Fruit fly (Drosophila melanogaster): ENCODE measurements around the gene CG5250.
A peak's percentile ranks its signal among the peaks of the same experiment; 100 is the strongest.

The CG5250 gene

DNA sequence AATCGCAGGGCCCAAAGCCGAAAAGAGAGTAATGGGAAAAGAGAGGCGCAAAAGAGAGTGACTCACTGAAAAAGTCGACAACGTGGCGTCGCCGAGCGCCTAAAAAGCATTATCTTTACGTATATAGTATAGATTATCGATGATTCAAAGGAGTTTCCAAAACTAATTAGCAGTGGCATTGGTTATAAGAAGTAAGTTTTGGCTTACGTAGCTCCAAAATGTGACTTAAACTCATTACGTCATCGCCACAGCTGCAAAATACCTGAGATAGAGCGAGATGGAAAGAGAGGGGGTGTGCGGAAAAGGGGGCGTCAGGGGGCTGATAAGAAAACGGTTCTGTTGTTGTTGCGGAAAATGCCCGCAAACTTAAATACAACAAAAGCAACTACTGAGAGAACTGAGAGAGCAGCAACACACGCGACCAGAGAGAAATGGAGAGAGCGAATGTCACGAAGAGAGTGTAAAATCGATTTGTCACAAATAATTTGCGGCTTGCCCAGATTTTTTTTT, 3.6 kb downstream of the CG5250 start:
- TF ChIP-seq toe (GFP tag; optimal IDR thresholded peaks at IDR 0.05): no peak
- no peak for TF ChIP-seq cnc (optimal IDR thresholded peaks at IDR 0.05)
- no peak for TF ChIP-seq CG5204 (GFP tag; optimal IDR thresholded peaks at IDR 0.05)
- TF ChIP-seq cic (GFP tag; optimal IDR thresholded peaks at IDR 0.05): peak; percentile 52
- TF ChIP-seq Crg-1 (GFP tag; optimal IDR thresholded peaks at IDR 0.05): no peak
- no peak for TF ChIP-seq CG1620 (GFP tag; optimal IDR thresholded peaks at IDR 0.05)
- no peak for TF ChIP-seq pad (GFP tag; optimal IDR thresholded peaks at IDR 0.05)
- no peak for TF ChIP-seq Mnt (GFP tag; optimal IDR thresholded peaks at IDR 0.05)
- no peak for TF ChIP-seq CG33017 (tag; optimal IDR thresholded peaks at IDR 0.05)
- TF ChIP-seq CG12768 (GFP tag; optimal IDR thresholded peaks at IDR 0.05): peak; percentile 18
- TF ChIP-seq ovo (GFP tag; optimal IDR thresholded peaks at IDR 0.05): no peak
- peak; percentile 29 for TF ChIP-seq kay (GFP tag; ENCODE audit: borderline replicate concordance)
- TF ChIP-seq bab1 (GFP tag; optimal IDR thresholded peaks at IDR 0.05): no peak

DNA sequence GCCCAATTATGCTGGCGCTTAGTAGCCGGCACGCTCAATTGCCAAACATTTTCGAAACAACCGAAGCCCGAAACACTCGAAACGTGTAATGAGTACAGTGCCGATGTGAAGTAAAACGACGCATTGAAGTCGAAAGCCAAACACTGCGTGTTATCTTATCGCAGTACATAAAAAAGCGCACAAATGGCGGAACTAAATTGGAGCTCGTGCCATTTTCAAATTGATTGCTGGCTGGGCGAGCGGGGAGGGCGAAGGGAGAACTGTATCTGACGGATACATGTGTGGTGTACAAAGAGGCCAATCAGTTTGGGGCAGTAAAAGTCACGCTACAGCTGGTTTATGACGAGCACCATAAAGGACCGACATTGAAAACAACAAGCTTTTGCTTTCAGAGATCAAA, 5.7 kb downstream of the CG5250 start:
- TF ChIP-seq pad (GFP tag; optimal IDR thresholded peaks at IDR 0.05): peak; percentile 5
- TF ChIP-seq Clk (GFP tag; optimal IDR thresholded peaks at IDR 0.05): no peak
- TF ChIP-seq Mnt (GFP tag; optimal IDR thresholded peaks at IDR 0.05): peak; percentile 35
- TF ChIP-seq cic (GFP tag; optimal IDR thresholded peaks at IDR 0.05): peak; percentile 22
- no peak for TF ChIP-seq CG5204 (GFP tag; optimal IDR thresholded peaks at IDR 0.05)

DNA sequence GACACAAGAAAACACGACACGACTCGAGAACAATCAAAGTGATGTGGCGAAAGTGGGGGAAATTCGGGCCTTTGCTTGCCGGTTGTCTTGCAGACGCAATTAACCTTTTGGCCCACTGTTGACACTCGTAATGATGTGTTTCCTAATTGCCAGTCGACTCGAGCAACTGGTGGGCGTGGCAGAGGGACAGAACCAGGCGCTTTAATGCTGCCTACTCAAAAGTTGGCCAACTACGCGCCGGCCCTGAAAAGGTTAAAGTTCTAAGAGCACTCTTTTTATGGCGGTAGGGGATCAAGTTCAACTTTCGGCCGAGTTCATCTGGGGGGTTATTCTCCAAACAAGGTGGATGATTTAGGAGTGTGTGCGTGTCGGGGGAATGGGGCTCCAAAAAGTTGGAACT, 7.7 kb downstream of the CG5250 start:
- no peak for TF ChIP-seq Mnt (GFP tag; optimal IDR thresholded peaks at IDR 0.05)
- TF ChIP-seq Crg-1 (GFP tag; optimal IDR thresholded peaks at IDR 0.05): no peak
- TF ChIP-seq CG7101 (tag; optimal IDR thresholded peaks at IDR 0.05): no peak
- TF ChIP-seq CG11617 (GFP tag; optimal IDR thresholded peaks at IDR 0.05): no peak
- no peak for TF ChIP-seq cnc (optimal IDR thresholded peaks at IDR 0.05)
- no peak for TF ChIP-seq CG7045 (GFP tag; optimal IDR thresholded peaks at IDR 0.05)
- no peak for TF ChIP-seq CG5204 (GFP tag; optimal IDR thresholded peaks at IDR 0.05)
- no peak for TF ChIP-seq bab1 (GFP tag; optimal IDR thresholded peaks at IDR 0.05)
- no peak for TF ChIP-seq CG14711 (tag; optimal IDR thresholded peaks at IDR 0.05)
- no peak for TF ChIP-seq CG12768 (GFP tag; optimal IDR thresholded peaks at IDR 0.05)
- no peak for TF ChIP-seq CG1620 (GFP tag; optimal IDR thresholded peaks at IDR 0.05)
- no peak for TF ChIP-seq pad (GFP tag; optimal IDR thresholded peaks at IDR 0.05)
- TF ChIP-seq cic (GFP tag; optimal IDR thresholded peaks at IDR 0.05): no peak
- TF ChIP-seq kay (GFP tag; ENCODE audit: borderline replicate concordance): no peak
- no peak for TF ChIP-seq tj (GFP tag; optimal IDR thresholded peaks at IDR 0.05)

DNA sequence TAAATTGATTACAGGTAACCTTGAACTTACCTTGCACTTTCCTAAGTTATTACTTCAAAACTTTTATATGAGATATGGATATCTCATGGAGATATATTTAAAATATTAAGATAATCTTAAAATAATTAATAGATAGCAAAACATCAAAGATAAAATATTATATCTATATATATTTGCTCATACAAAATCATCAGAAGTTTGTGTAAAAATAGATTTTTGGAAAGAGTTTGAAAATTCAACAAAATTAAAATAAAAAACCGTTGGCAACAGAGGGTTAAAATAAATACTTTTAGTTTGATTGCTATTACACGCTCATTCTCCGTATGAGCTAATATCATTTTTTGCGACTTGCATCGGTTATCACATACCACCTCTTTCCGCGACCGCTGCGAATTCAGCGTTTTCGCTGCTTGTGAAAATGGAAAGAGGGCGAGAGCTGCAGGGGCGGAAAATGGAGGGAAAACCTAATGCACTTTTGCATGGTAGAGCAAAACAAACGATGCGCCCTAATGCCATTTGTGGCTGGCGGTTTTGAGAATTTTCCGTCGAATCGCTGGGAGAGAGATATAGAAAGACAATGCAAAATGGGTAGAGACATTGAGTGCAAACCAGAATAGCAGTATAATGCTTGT, 16.4 kb downstream of the CG5250 start:
- peak; percentile 29 for TF ChIP-seq pad (GFP tag; optimal IDR thresholded peaks at IDR 0.05)
- TF ChIP-seq CG7045 (GFP tag; optimal IDR thresholded peaks at IDR 0.05): no peak
- peak; percentile 26 for TF ChIP-seq Hr96 (GFP tag; optimal IDR thresholded peaks at IDR 0.05)
- no peak for TF ChIP-seq Crg-1 (GFP tag; optimal IDR thresholded peaks at IDR 0.05)
- TF ChIP-seq Clk (GFP tag; optimal IDR thresholded peaks at IDR 0.05): no peak
- TF ChIP-seq cic (GFP tag; optimal IDR thresholded peaks at IDR 0.05): peak; percentile 82
- TF ChIP-seq toe (GFP tag; optimal IDR thresholded peaks at IDR 0.05): peak; percentile 11
- TF ChIP-seq bab1 (GFP tag; optimal IDR thresholded peaks at IDR 0.05): peak; percentile 35
- peak; percentile 64 for TF ChIP-seq CG33017 (tag; optimal IDR thresholded peaks at IDR 0.05)
- TF ChIP-seq kay (GFP tag; ENCODE audit: borderline replicate concordance): peak; percentile 74
- TF ChIP-seq CG7101 (tag; optimal IDR thresholded peaks at IDR 0.05): peak; percentile 72
- TF ChIP-seq cnc (optimal IDR thresholded peaks at IDR 0.05): no peak
- TF ChIP-seq CG14711 (tag; optimal IDR thresholded peaks at IDR 0.05): peak; percentile 72
- TF ChIP-seq CG1620 (GFP tag; optimal IDR thresholded peaks at IDR 0.05): no peak
- TF ChIP-seq CG11617 (GFP tag; optimal IDR thresholded peaks at IDR 0.05): peak; percentile 33
- TF ChIP-seq Mnt (GFP tag; optimal IDR thresholded peaks at IDR 0.05): peak; percentile 19
- TF ChIP-seq tj (GFP tag; optimal IDR thresholded peaks at IDR 0.05): peak; percentile 97
- TF ChIP-seq CG12768 (GFP tag; optimal IDR thresholded peaks at IDR 0.05): peak; percentile 23
- TF ChIP-seq CG5204 (GFP tag; optimal IDR thresholded peaks at IDR 0.05): no peak
- no peak for TF ChIP-seq ovo (GFP tag; optimal IDR thresholded peaks at IDR 0.05)

DNA sequence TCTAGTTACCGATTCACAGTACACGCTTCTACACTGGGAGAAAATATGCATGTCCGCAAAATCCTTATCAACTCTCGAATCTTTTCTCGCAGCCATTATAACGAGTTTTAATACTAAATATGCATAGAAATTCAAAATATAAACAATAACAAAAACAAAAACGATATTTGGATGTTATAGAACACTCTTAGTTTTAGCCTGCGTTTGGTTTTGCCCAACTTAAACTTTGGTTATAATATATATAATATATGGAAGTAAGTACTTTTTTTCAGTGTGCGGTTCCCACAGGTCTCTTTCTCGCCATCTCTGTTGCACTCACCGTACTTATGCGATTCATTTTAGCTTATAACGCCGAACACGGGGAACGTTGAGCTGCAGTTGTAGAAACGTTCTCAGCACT, 17.3 kb downstream of the CG5250 start, which contains the start of gene cry:
Gene cry, plus strand, starts transcription at position 377 of the 400 bp plus-strand sequence.
- TF ChIP-seq kay (GFP tag; ENCODE audit: borderline replicate concordance): peak; percentile 93
- peak; percentile 86 for TF ChIP-seq Mnt (GFP tag; optimal IDR thresholded peaks at IDR 0.05)
- TF ChIP-seq toe (GFP tag; optimal IDR thresholded peaks at IDR 0.05): peak; percentile 95
- TF ChIP-seq ovo (GFP tag; optimal IDR thresholded peaks at IDR 0.05): peak; percentile 89
- TF ChIP-seq CG33017 (tag; optimal IDR thresholded peaks at IDR 0.05): peak; percentile 96
- peak; percentile 93 for TF ChIP-seq CG1620 (GFP tag; optimal IDR thresholded peaks at IDR 0.05)
- TF ChIP-seq tj (GFP tag; optimal IDR thresholded peaks at IDR 0.05): peak; percentile 97
- peak; percentile 97 for TF ChIP-seq CG7101 (tag; optimal IDR thresholded peaks at IDR 0.05)
- TF ChIP-seq Hr96 (GFP tag; optimal IDR thresholded peaks at IDR 0.05): peak; percentile 92
- TF ChIP-seq CG12768 (GFP tag; optimal IDR thresholded peaks at IDR 0.05): peak; percentile 99
- no peak for TF ChIP-seq cnc (optimal IDR thresholded peaks at IDR 0.05)
- peak; percentile 98 for TF ChIP-seq Clk (GFP tag; optimal IDR thresholded peaks at IDR 0.05)
- TF ChIP-seq pad (GFP tag; optimal IDR thresholded peaks at IDR 0.05): peak; percentile 96
- TF ChIP-seq CG14711 (tag; optimal IDR thresholded peaks at IDR 0.05): peak; percentile 95
- peak; percentile 89 for TF ChIP-seq Crg-1 (GFP tag; optimal IDR thresholded peaks at IDR 0.05)
- peak; percentile 95 for TF ChIP-seq bab1 (GFP tag; optimal IDR thresholded peaks at IDR 0.05)
- TF ChIP-seq CG11617 (GFP tag; optimal IDR thresholded peaks at IDR 0.05): peak; percentile 99
- peak; percentile 96 for TF ChIP-seq CG5204 (GFP tag; optimal IDR thresholded peaks at IDR 0.05)
- peak; percentile 96 for TF ChIP-seq cic (GFP tag; optimal IDR thresholded peaks at IDR 0.05)
- TF ChIP-seq CG7045 (GFP tag; optimal IDR thresholded peaks at IDR 0.05): peak; percentile 99

- TF ChIP-seq Clk (GFP tag; optimal IDR thresholded peaks at IDR 0.05): no peak
- TF ChIP-seq kay (GFP tag; ENCODE audit: borderline replicate concordance): no peak
- no peak for TF ChIP-seq cnc (optimal IDR thresholded peaks at IDR 0.05)
- TF ChIP-seq CG5204 (GFP tag; optimal IDR thresholded peaks at IDR 0.05): no peak
- TF ChIP-seq Hr96 (GFP tag; optimal IDR thresholded peaks at IDR 0.05): no peak
- TF ChIP-seq ovo (GFP tag; optimal IDR thresholded peaks at IDR 0.05): no peak
- TF ChIP-seq Mnt (GFP tag; optimal IDR thresholded peaks at IDR 0.05): no peak
- TF ChIP-seq Crg-1 (GFP tag; optimal IDR thresholded peaks at IDR 0.05): no peak
- no peak for TF ChIP-seq pad (GFP tag; optimal IDR thresholded peaks at IDR 0.05)
- no peak for TF ChIP-seq tj (GFP tag; optimal IDR thresholded peaks at IDR 0.05)
- TF ChIP-seq cic (GFP tag; optimal IDR thresholded peaks at IDR 0.05): no peak
Observed at dm6 chr3R:19190020-19190419, 39.1 kb downstream of the CG5250 start.
